Fruit fly (Drosophila melanogaster): ENCODE data around the gene Pex10.

DNA sequence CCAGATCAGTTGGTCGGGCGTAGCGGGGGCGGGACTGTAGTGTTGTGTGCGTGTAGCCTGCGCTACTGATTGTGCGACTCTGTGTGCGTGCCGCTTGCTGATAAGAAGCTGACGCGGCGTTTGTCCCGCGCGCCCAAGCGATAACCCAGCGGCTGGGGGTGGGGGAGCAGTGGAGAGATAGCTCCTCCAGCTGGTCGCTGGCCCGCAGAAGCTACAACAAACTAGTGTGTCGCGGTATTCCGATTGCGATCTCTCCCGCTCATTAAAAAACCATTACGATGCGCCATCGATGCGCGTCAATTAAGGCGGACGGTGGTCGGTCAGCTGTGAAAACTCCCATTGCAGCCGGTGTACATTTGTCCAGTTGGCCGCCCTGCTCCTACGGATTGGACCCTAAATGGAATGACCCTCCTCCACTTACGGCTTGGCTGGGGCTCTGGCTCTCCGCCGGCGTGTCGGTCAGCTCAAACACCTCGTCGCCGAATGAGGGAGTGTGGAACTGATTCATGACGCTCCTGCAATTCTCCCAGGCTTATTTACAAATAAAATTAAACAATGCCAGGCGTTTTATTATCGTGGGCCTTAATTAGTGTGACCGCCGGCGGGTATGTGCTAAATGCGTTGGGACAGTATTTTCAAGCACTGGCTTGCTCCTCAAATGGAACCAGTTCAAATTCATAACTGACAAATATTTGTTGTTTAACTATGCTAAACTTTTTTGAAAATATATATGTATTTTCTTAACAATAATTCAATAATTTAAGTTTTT, 44.2 kb downstream of the Pex10 start, which contains the start of gene CG12104:
- TF ChIP-seq psq (optimal IDR thresholded peaks at IDR 0.05) (no peak), Dll (optimal IDR thresholded peaks at IDR 0.05) (no peak), EcR (GFP tag; optimal IDR thresholded peaks at IDR 0.05) (no peak), CG8478 (optimal IDR thresholded peaks at IDR 0.05) (no peak)

Data from whole organism.